Fruit fly (Drosophila melanogaster) whole organism, embryonic: Measurements from ENCODE around the gene CG4041.
A peak's percentile ranks its signal among the peaks of the same experiment; 100 is the strongest.

Source experiments
- ATbp ChIP-seq: fragments of 200-800 bp; sonication (Bioruptor generic); optimal IDR thresholded peaks from 2 replicates; lab custom pipeline; 2017; ENCODE audit warnings: missing biosample characterization, mild to moderate bottlenecking, missing genetic modification characterization, missing genetic modification reagents
- Abd-B ChIP-seq: fragments of 200-800 bp; sonication (Bioruptor generic); optimal IDR thresholded peaks from 2 replicates; lab custom pipeline; 2018; ENCODE audit warnings: missing biosample characterization, mild to moderate bottlenecking, missing genetic modification characterization, moderate library complexity
- Awh ChIP-seq: fragments of 200-800 bp; sonication (Bioruptor generic); IDR thresholded peaks from 2 replicates; pipeline ENCODE4, ENCODE4 v1.3.6; 2022; ENCODE audit warnings: missing biosample characterization, missing genetic modification characterization
- C15 ChIP-seq: fragments of 200-800 bp; sonication (Bioruptor generic); IDR thresholded peaks from 3 replicates; pipeline ENCODE4 v1.3.6; 2022; ENCODE audit warnings: missing biosample characterization, missing genetic modification characterization
- CG10543 ChIP-seq: fragments of 200-800 bp; sonication (Bioruptor generic); optimal IDR thresholded peaks from 3 replicates; lab custom pipeline; 2017; ENCODE audit warnings: missing biosample characterization, mild to moderate bottlenecking, missing genetic modification characterization, moderate library complexity
- CG11723 ChIP-seq: fragments of 200-800 bp; sonication (Bioruptor generic); optimal IDR thresholded peaks from 2 replicates; lab custom pipeline; 2017; ENCODE audit warnings: missing biosample characterization, mild to moderate bottlenecking, missing genetic modification characterization
- CG13296 ChIP-seq: fragments of 200-800 bp; sonication (Bioruptor generic); optimal IDR thresholded peaks from 3 replicates; lab custom pipeline; 2018; ENCODE audit warnings: missing biosample characterization, mild to moderate bottlenecking, missing genetic modification characterization
- CG14441 ChIP-seq: fragments of 200-800 bp; sonication (Bioruptor generic); IDR thresholded peaks from 2 replicates; pipeline ENCODE4 v1.3.6; 2022; ENCODE audit warnings: missing biosample characterization, missing genetic modification characterization
- CG18262 ChIP-seq: fragments of 200-800 bp; optimal IDR thresholded peaks from 3 replicates; lab custom pipeline; 2019; ENCODE audit warnings: missing biosample characterization, mild to moderate bottlenecking, missing genetic modification characterization, moderate library complexity
- CG18764 ChIP-seq: fragments of 200-800 bp; sonication (Bioruptor generic); optimal IDR thresholded peaks from 3 replicates; lab custom pipeline; 2016; ENCODE audit warnings: missing biosample characterization, missing genetic modification characterization
- CG30431 ChIP-seq: fragments of 200-800 bp; sonication (Bioruptor generic); optimal IDR thresholded peaks from 2 replicates; lab custom pipeline; 2017; ENCODE audit warnings: missing biosample characterization, missing genetic modification characterization
- CG32532 ChIP-seq: fragments of 200-800 bp; sonication (Bioruptor generic); IDR thresholded peaks from 2 replicates; pipeline ENCODE4 v1.3.6; 2022; ENCODE audit warnings: missing biosample characterization, missing genetic modification characterization
- CG32767 ChIP-seq: fragments of 200-800 bp; sonication (Bioruptor generic); IDR thresholded peaks from 2 replicates; pipeline ENCODE4 v1.3.6; 2022; ENCODE audit warnings: missing biosample characterization, missing genetic modification characterization
- CG3407 ChIP-seq: fragments of 200-800 bp; sonication (Bioruptor generic); optimal IDR thresholded peaks from 2 replicates; lab custom pipeline; 2018; ENCODE audit warnings: missing biosample characterization, mild to moderate bottlenecking, missing genetic modification characterization
- CG4360 ChIP-seq: fragments of 200-800 bp; sonication (Bioruptor generic); IDR thresholded peaks from 2 replicates; pipeline ENCODE4 v1.3.6; 2022; ENCODE audit warnings: missing biosample characterization, missing genetic modification characterization
- CG5953 ChIP-seq: fragments of 200-800 bp; sonication (Bioruptor generic); IDR thresholded peaks from 2 replicates; pipeline ENCODE4 v1.3.6; 2022; ENCODE audit warnings: missing biosample characterization, missing genetic modification characterization
- D ChIP-seq, 2 experiments: fragments of 200-800 bp in 1 of 2; fragments of >200 bp in 1 of 2; sonication (Bioruptor generic) in 1 of 2; optimal IDR thresholded peaks; 2 replicates in 1 of 2; 3 replicates in 1 of 2; lab custom pipeline; 2017; ENCODE audit warnings: mild to moderate bottlenecking in 1 of 2, missing biosample characterization in 1 of 2, missing genetic modification characterization in 1 of 2, missing genetic modification reagents in 1 of 2
- Hand ChIP-seq: fragments of 200-800 bp; sonication (Bioruptor generic); optimal IDR thresholded peaks from 2 replicates; lab custom pipeline; 2017; ENCODE audit warnings: mild to moderate bottlenecking, missing biosample characterization, missing genetic modification reagents, missing genetic modification characterization
- HmgZ ChIP-seq: fragments of 200-800 bp; sonication (Bioruptor generic); optimal IDR thresholded peaks from 2 replicates; lab custom pipeline; 2018; ENCODE audit warnings: missing biosample characterization, mild to moderate bottlenecking, missing genetic modification characterization
- Hmx ChIP-seq: fragments of 200-800 bp; sonication (Bioruptor generic); optimal IDR thresholded peaks from 2 replicates; lab custom pipeline; 2016; ENCODE audit warnings: missing biosample characterization, missing genetic modification characterization
- Hsf ChIP-seq: fragments of 200-800 bp; sonication (Bioruptor generic); optimal IDR thresholded peaks from 3 replicates; lab custom pipeline; 2016; ENCODE audit warnings: missing biosample characterization, missing genetic modification characterization
- MTF-1 ChIP-seq: fragments of 200-800 bp; sonication (Bioruptor generic); optimal IDR thresholded peaks from 2 replicates; lab custom pipeline; 2018; ENCODE audit warnings: missing biosample characterization, mild to moderate bottlenecking, missing genetic modification characterization, borderline replicate concordance
- Mad ChIP-seq: fragments of 200-800 bp; sonication (Bioruptor generic); optimal IDR thresholded peaks from 2 replicates; lab custom pipeline; 2016; ENCODE audit warnings: missing biosample characterization, missing genetic modification characterization
- NC2α ChIP-seq: fragments of 200-800 bp; sonication (Bioruptor generic); optimal IDR thresholded peaks from 2 replicates; lab custom pipeline; 2016; ENCODE audit warnings: missing biosample characterization, missing genetic modification characterization
- NFAT ChIP-seq: fragments of 200-800 bp; sonication (Bioruptor generic); IDR thresholded peaks from 2 replicates; pipeline ENCODE4 v1.3.6; 2022; ENCODE audit warnings: missing biosample characterization, missing genetic modification characterization
- Nf-YA ChIP-seq: fragments of 200-800 bp; sonication (Bioruptor generic); IDR thresholded peaks from 2 replicates; pipeline ENCODE4 v1.3.6; 2022; ENCODE audit warnings: missing biosample characterization, missing genetic modification characterization
- Oli ChIP-seq: fragments of 200-800 bp; sonication (Bioruptor generic); optimal IDR thresholded peaks from 2 replicates; lab custom pipeline; 2018; ENCODE audit warnings: missing biosample characterization, mild to moderate bottlenecking, missing genetic modification characterization, moderate library complexity
- Pdp1 ChIP-seq, 2 experiments: fragments of 200-800 bp; sonication (Bioruptor generic); optimal IDR thresholded peaks; 3 replicates each; lab custom pipeline; 2016; ENCODE audit warnings: missing biosample characterization in 2 of 2, missing genetic modification characterization in 2 of 2, mild to moderate bottlenecking in 1 of 2, moderate library complexity in 1 of 2
- Tbp ChIP-seq: fragments of >200 bp; optimal IDR thresholded peaks from 2 replicates; lab custom pipeline; 2018; ENCODE audit warnings: missing biosample characterization, missing genetic modification characterization
- Xbp1 ChIP-seq: fragments of 200-800 bp; sonication (Bioruptor generic); optimal IDR thresholded peaks from 3 replicates; lab custom pipeline; 2016; ENCODE audit warnings: missing biosample characterization, mild to moderate bottlenecking, missing genetic modification characterization
- ap ChIP-seq: fragments of 200-800 bp; sonication (Bioruptor generic); IDR thresholded peaks from 2 replicates; pipeline ENCODE4 v1.3.6; 2022; ENCODE audit warnings: missing biosample characterization, missing genetic modification characterization
- ase ChIP-seq: fragments of 200-800 bp; sonication (Bioruptor generic); IDR thresholded peaks from 3 replicates; pipeline ENCODE4 v1.3.6; 2022; ENCODE audit warnings: missing biosample characterization, missing genetic modification characterization
- cg ChIP-seq: fragments of 200-800 bp; sonication (Bioruptor generic); optimal IDR thresholded peaks from 3 replicates; lab custom pipeline; 2019; ENCODE audit warnings: missing biosample characterization, mild to moderate bottlenecking, missing genetic modification characterization, moderate library complexity
- danr ChIP-seq: fragments of 200-800 bp; sonication (Bioruptor generic); IDR thresholded peaks from 2 replicates; pipeline ENCODE4 v1.3.6; 2022; ENCODE audit warnings: missing biosample characterization, missing genetic modification characterization
- dimm ChIP-seq: fragments of 200-800 bp; sonication (Bioruptor generic); IDR thresholded peaks from 2 replicates; pipeline ENCODE4 v1.3.6; 2022; ENCODE audit warnings: missing biosample characterization, missing genetic modification characterization
- eve ChIP-seq, 2 experiments: fragments of >200 bp; optimal IDR thresholded peaks; 2 replicates each; lab custom pipeline; 2017; ENCODE audit warnings: missing biosample characterization in 2 of 2, missing genetic modification characterization in 2 of 2
- fru ChIP-seq: fragments of >200 bp; optimal IDR thresholded peaks from 2 replicates; lab custom pipeline; 2017
- gcm ChIP-seq: fragments of 200-800 bp; sonication (Bioruptor generic); optimal IDR thresholded peaks from 2 replicates; lab custom pipeline; 2019; ENCODE audit warnings: missing biosample characterization, mild to moderate bottlenecking, missing genetic modification characterization, moderate library complexity
- gfzf ChIP-seq: fragments of 200-800 bp; sonication (Bioruptor generic); optimal IDR thresholded peaks from 2 replicates; lab custom pipeline; 2016; ENCODE audit warnings: missing biosample characterization, mild to moderate bottlenecking, missing genetic modification characterization, moderate library complexity
- gt ChIP-seq: fragments of 200-800 bp; sonication (Bioruptor generic); IDR thresholded peaks from 2 replicates; pipeline ENCODE4 v1.3.6; 2022; ENCODE audit warnings: missing biosample characterization, missing genetic modification characterization
- lmd ChIP-seq: fragments of 200-800 bp; sonication (Bioruptor generic); IDR thresholded peaks from 2 replicates; pipeline ENCODE4 v1.3.6; 2022; ENCODE audit warnings: missing biosample characterization, missing genetic modification characterization
- mld ChIP-seq: fragments of 200-800 bp; sonication (Bioruptor generic); IDR thresholded peaks from 3 replicates; pipeline ENCODE4 v1.3.6; 2022; ENCODE audit warnings: missing biosample characterization, missing genetic modification characterization; ENCODE audit not compliant: partially characterized antibody
- otp ChIP-seq: fragments of 200-800 bp; sonication (Bioruptor generic); IDR thresholded peaks from 3 replicates; pipeline ENCODE4, ENCODE4 v1.3.6; 2022; ENCODE audit warnings: missing biosample characterization, missing genetic modification characterization
- schlank ChIP-seq: fragments of 200-800 bp; sonication (Bioruptor generic); optimal IDR thresholded peaks from 2 replicates; lab custom pipeline; 2018; ENCODE audit warnings: missing biosample characterization, mild to moderate bottlenecking, missing genetic modification characterization
- sens ChIP-seq: fragments of 200-800 bp; sonication (Bioruptor generic); peaks from one replicate; lab custom pipeline; 2016; ENCODE audit warnings: missing biosample characterization, missing genetic modification characterization
- tll ChIP-seq, 2 experiments: fragments of 200-800 bp in 1 of 2; fragments of >200 bp in 1 of 2; sonication (Bioruptor generic) in 1 of 2; optimal IDR thresholded peaks; 2 replicates each; lab custom pipeline; 2017 to 2019; ENCODE audit warnings: missing biosample characterization in 2 of 2, missing genetic modification characterization in 2 of 2, mild to moderate bottlenecking in 1 of 2, moderate library complexity in 1 of 2
- ttk ChIP-seq: fragments of 200-800 bp; sonication (Bioruptor generic); IDR thresholded peaks from 2 replicates; pipeline ENCODE4 v2.1.2; 2022; ENCODE audit warnings: missing biosample characterization, missing genetic modification characterization
- tup ChIP-seq: fragments of 200-800 bp; sonication (Bioruptor generic); optimal IDR thresholded peaks from 2 replicates; lab custom pipeline; 2016; ENCODE audit warnings: missing biosample characterization, mild to moderate bottlenecking, missing genetic modification characterization, moderate library complexity
- vvl ChIP-seq: fragments of 200-800 bp; sonication (Bioruptor generic); IDR thresholded peaks from 2 replicates; pipeline ENCODE4 v1.3.6; 2022; ENCODE audit warnings: missing biosample characterization, missing genetic modification characterization
- zen ChIP-seq: fragments of 200-800 bp; sonication (Bioruptor generic); optimal IDR thresholded peaks from 3 replicates; lab custom pipeline; 2018; ENCODE audit warnings: missing biosample characterization, mild to moderate bottlenecking, missing genetic modification characterization, moderate library complexity

The CG4041 gene

DNA sequence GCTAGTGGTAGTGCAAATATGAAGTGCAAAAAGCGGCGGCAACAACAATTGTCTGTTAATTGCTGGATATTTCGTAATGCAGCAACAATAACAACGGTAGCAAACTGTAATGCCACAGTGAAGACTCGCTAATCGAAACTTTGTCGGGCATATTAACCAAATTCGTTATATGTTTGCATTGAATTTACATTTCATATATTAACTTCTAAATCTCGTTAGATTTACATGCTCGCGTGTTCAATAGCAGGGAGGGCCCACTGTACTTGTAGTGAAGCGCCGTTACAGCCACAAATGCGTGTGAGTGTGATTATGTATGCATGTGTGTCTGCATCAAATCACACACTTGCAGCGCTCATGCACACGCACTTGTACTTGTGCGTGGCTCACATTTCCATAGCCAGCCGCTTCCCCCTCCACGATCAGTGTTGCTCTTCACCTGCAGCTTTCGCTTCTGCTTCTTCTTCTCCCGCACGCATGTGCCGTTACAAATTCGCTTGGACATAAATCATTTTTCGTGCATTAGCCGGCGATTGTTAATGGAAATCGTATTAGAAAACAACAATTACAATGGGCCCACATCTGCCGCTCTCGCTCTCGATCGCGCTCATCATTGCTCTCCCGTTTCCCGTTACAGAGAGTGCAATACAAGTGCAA lies 21.7 kb upstream of the CG4041 start (continued):
- TF ChIP-seq CG18262 (tag; lab: Kevin White, UChicago) = peak; percentile 95
- peak; percentile 100 for TF ChIP-seq sens (GFP tag; lab: Kevin White, UChicago)
- TF ChIP-seq CG32767 (GFP tag; lab: Robert Waterston, UW) = peak; percentile 95
- TF ChIP-seq CG14441 (GFP tag; lab: Robert Waterston, UW) = peak; percentile 97
- peak; percentile 71 for TF ChIP-seq Hmx (GFP tag; lab: Kevin White, UChicago)
- TF ChIP-seq MTF-1 = peak; percentile 92
- TF ChIP-seq gcm (GFP tag; lab: Kevin White, UChicago) = peak; percentile 89
- TF ChIP-seq Hsf (GFP tag; lab: Kevin White, UChicago) = peak; percentile 95
- TF ChIP-seq danr (GFP tag; lab: Robert Waterston, UW) = peak; percentile 91
- no peak for TF ChIP-seq fru (lab: Kevin White, UChicago)
- peak; percentile 97 for TF ChIP-seq Awh (GFP tag; lab: Robert Waterston, UW)
- peak; percentile 87 for TF ChIP-seq tup (GFP tag; lab: Kevin White, UChicago)
- peak; percentile 89 for TF ChIP-seq CG3407
- peak; percentile 91 for TF ChIP-seq NC2α
- TF ChIP-seq ttk (GFP tag; lab: Robert Waterston, UW) = peak; percentile 97
- peak; percentile 96 for TF ChIP-seq Oli (tag; lab: Kevin White, UChicago)
- peak; percentile 94 for TF ChIP-seq Nf-YA (GFP tag; lab: Robert Waterston, UW)
- TF ChIP-seq CG30431 = peak; percentile 95
- peak; percentile 93 for TF ChIP-seq CG11723 (GFP tag; lab: Kevin White, UChicago)
- no peak for TF ChIP-seq mld (GFP tag; lab: Robert Waterston, UW)
- TF ChIP-seq CG10543 (GFP tag; lab: Kevin White, UChicago) = peak; percentile 66
- TF ChIP-seq vvl (GFP tag; lab: Robert Waterston, UW) = peak; percentile 98
- peak; percentile 97 for TF ChIP-seq otp (GFP tag; lab: Robert Waterston, UW)
- peak; percentile 95 for TF ChIP-seq Mad (GFP tag; lab: Kevin White, UChicago)
- peak; percentile 43 for TF ChIP-seq Hand (GFP tag; lab: Kevin White, UChicago)
- TF ChIP-seq Xbp1 (GFP tag; lab: Kevin White, UChicago) = peak; percentile 97
- no peak; the same call in 1 of the 2 replicates for TF ChIP-seq dimm (GFP tag; lab: Robert Waterston, UW)
- peak; percentile 90 for TF ChIP-seq NFAT (GFP tag; lab: Robert Waterston, UW)
- peak; percentile 95 for TF ChIP-seq zen (tag; lab: Kevin White, UChicago)
- peak in 1 of 2 experiments; percentile 19 for TF ChIP-seq tll (GFP tag; optimal IDR thresholded peaks at IDR 0.05; lab: Kevin White, UChicago)
- TF ChIP-seq Tbp (GFP tag; lab: Kevin White, UChicago) = no peak
- TF ChIP-seq gt = peak; percentile 95
- peak; percentile 64 to 98 for TF ChIP-seq eve (GFP tag; optimal IDR thresholded peaks at IDR 0.05; lab: Kevin White, UChicago)
- peak; percentile 92 for TF ChIP-seq HmgZ (tag; lab: Kevin White, UChicago)
- peak; percentile 87 for TF ChIP-seq CG4360 (GFP tag; lab: Robert Waterston, UW)
- peak; percentile 93 for TF ChIP-seq Abd-B
- peak; percentile 48 for TF ChIP-seq schlank
- TF ChIP-seq ap (GFP tag; lab: Robert Waterston, UW) = peak; percentile 96
- TF ChIP-seq CG5953 (GFP tag; lab: Robert Waterston, UW) = peak; percentile 95
- TF ChIP-seq cg (GFP tag; lab: Kevin White, UChicago) = peak; percentile 73
- peak; percentile 96 for TF ChIP-seq ase (GFP tag; lab: Robert Waterston, UW)
- peak; percentile 76; the same call in 2 of the 3 replicates for TF ChIP-seq C15 (GFP tag; lab: Robert Waterston, UW)
- peak; percentile 96 for TF ChIP-seq lmd (GFP tag; lab: Robert Waterston, UW)
- TF ChIP-seq CG18764 = peak; percentile 89
- TF ChIP-seq Pdp1 (GFP tag; optimal IDR thresholded peaks at IDR 0.05; lab: Kevin White, UChicago) = peak; percentile 93 to 95
- TF ChIP-seq CG32532 (GFP tag; lab: Robert Waterston, UW) = peak; percentile 88
- TF ChIP-seq D (optimal IDR thresholded peaks at IDR 0.05; lab: Kevin White, UChicago) = no peak
- TF ChIP-seq D (GFP tag; optimal IDR thresholded peaks at IDR 0.05; lab: Kevin White, UChicago) = peak; percentile 94
- TF ChIP-seq ATbp (GFP tag; lab: Kevin White, UChicago) = peak; percentile 97
- TF ChIP-seq gfzf (GFP tag; lab: Kevin White, UChicago) = no peak
- peak; percentile 88 for TF ChIP-seq CG13296 (GFP tag; lab: Kevin White, UChicago)
